Fruit fly (Drosophila melanogaster) whole organism, adult: ENCODE results near the gene CG9331.

Experiments
- CG12768 ChIP-seq: fragments of 200-800 bp; sonication (Bioruptor generic); optimal IDR thresholded peaks from 2 replicates; lab custom pipeline; 2017; ENCODE audit warnings: missing biosample characterization, missing genetic modification characterization, mild to moderate bottlenecking, moderate library complexity, missing genetic modification reagents
- CG14711 ChIP-seq: fragments of 200-800 bp; sonication (Bioruptor generic); optimal IDR thresholded peaks from 2 replicates; lab custom pipeline; 2018; ENCODE audit warnings: missing biosample characterization, mild to moderate bottlenecking, missing genetic modification characterization, moderate library complexity
- CG1620 ChIP-seq: fragments of 200-800 bp; sonication (Bioruptor generic); optimal IDR thresholded peaks from 2 replicates; lab custom pipeline; 2016; ENCODE audit warnings: missing biosample characterization, missing genetic modification characterization
- CG33017 ChIP-seq: fragments of 200-800 bp; sonication (Bioruptor generic); optimal IDR thresholded peaks from 2 replicates; lab custom pipeline; 2018; ENCODE audit warnings: missing biosample characterization, mild to moderate bottlenecking, missing genetic modification characterization, moderate library complexity
- CG5204 ChIP-seq: fragments of 200-800 bp; sonication (Bioruptor generic); optimal IDR thresholded peaks from 2 replicates; lab custom pipeline; 2016; ENCODE audit warnings: missing biosample characterization, missing genetic modification characterization
- CG7101 ChIP-seq: fragments of 200-800 bp; sonication (Bioruptor generic); optimal IDR thresholded peaks from 2 replicates; lab custom pipeline; 2018; ENCODE audit warnings: missing biosample characterization, mild to moderate bottlenecking, missing genetic modification characterization, moderate library complexity
- Crg-1 ChIP-seq: fragments of 200-800 bp; sonication (Bioruptor generic); optimal IDR thresholded peaks from 2 replicates; lab custom pipeline; 2016; ENCODE audit warnings: missing biosample characterization, missing genetic modification characterization
- bab1 ChIP-seq: fragments of 200-800 bp; sonication (Bioruptor generic); optimal IDR thresholded peaks from 3 replicates; lab custom pipeline; 2019; ENCODE audit warnings: missing biosample characterization, mild to moderate bottlenecking, missing genetic modification characterization, moderate library complexity
- cnc ChIP-seq, 2 experiments: fragments of >200 bp; optimal IDR thresholded peaks; 2 replicates each; lab custom pipeline; 2017
- kay ChIP-seq: fragments of 200-800 bp; sonication (Bioruptor generic); peaks from one replicate; lab custom pipeline; 2016; ENCODE audit warnings: missing biosample characterization, missing genetic modification characterization, borderline replicate concordance
- ovo ChIP-seq: fragments of 200-800 bp; sonication (Bioruptor generic); optimal IDR thresholded peaks from 2 replicates; lab custom pipeline; 2016; ENCODE audit warnings: missing biosample characterization, missing genetic modification characterization
- pad ChIP-seq: fragments of 200-800 bp; sonication (Bioruptor generic); optimal IDR thresholded peaks from 3 replicates; lab custom pipeline; 2017; ENCODE audit warnings: missing biosample characterization, missing genetic modification characterization, mild to moderate bottlenecking, moderate library complexity, missing genetic modification reagents
- tj ChIP-seq: fragments of 200-800 bp; sonication (Bioruptor generic); optimal IDR thresholded peaks from 3 replicates; lab custom pipeline; 2017; ENCODE audit warnings: missing biosample characterization, mild to moderate bottlenecking, missing genetic modification characterization, moderate library complexity
- toe ChIP-seq: fragments of 200-800 bp; sonication (Bioruptor generic); optimal IDR thresholded peaks from 2 replicates; lab custom pipeline; 2016; ENCODE audit warnings: missing biosample characterization, missing genetic modification characterization

dm6 chr2L:20831060-20831459 is 8.4 kb downstream of the CG9331 start, which contains the start of gene CG31674:
- TF ChIP-seq kay (no peak), toe (GFP tag; lab: Kevin White, UChicago) (no peak), bab1 (peak; percentile 72), CG1620 (GFP tag; lab: Kevin White, UChicago) (peak; percentile 4), CG33017 (tag; lab: Kevin White, UChicago) (peak; percentile 25), pad (GFP tag; lab: Kevin White, UChicago) (no peak), CG14711 (tag; lab: Kevin White, UChicago) (no peak), Crg-1 (GFP tag; lab: Kevin White, UChicago) (no peak), cnc (optimal IDR thresholded peaks at IDR 0.05; lab: Kevin White, UChicago) (no peak), CG12768 (GFP tag; lab: Kevin White, UChicago) (no peak), CG5204 (GFP tag; lab: Kevin White, UChicago) (no peak), ovo (GFP tag; lab: Kevin White, UChicago) (no peak), tj (peak; percentile 1), CG7101 (no peak)
